Worm (Caenorhabditis elegans): Measurements from ENCODE around the gene M03A1.3.
A peak's percentile ranks its signal among the peaks of the same experiment; 100 is the strongest.

ce11 chrII:4571112-4571511 is 13.5 kb downstream of the M03A1.3 start:
- TF ChIP-seq cog-1 (tag; optimal IDR thresholded peaks at IDR 0.05) = no peak
- no peak for TF ChIP-seq T22C8.4 (GFP tag; IDR thresholded peaks at IDR 0.05)
- no peak for TF ChIP-seq ztf-29 (GFP tag; IDR thresholded peaks at IDR 0.05)
- no peak for TF ChIP-seq ref-1 (GFP tag; conservative IDR thresholded peaks at IDR 0.05)
- no peak for TF ChIP-seq klf-2 (GFP tag; conservative IDR thresholded peaks at IDR 0.05)
- no peak for TF ChIP-seq med-1 (GFP tag; optimal IDR thresholded peaks at IDR 0.05; ENCODE audit: insufficient read depth)
- TF ChIP-seq flt-1 (GFP tag; IDR thresholded peaks at IDR 0.05) = 0 out of 2 replicates have a peak, but pooled peaks have one; percentile 48
- peak; percentile 54; the same call in 1 of the 2 replicates for TF ChIP-seq ztf-23 (GFP tag; IDR thresholded peaks at IDR 0.05)
- no peak for TF ChIP-seq tab-1 (GFP tag; IDR thresholded peaks at IDR 0.05)

Data from whole organism, midembryonic.